Fruit fly (Drosophila melanogaster): ENCODE measurements around the gene MME1.

Gene MME1

dm6 chr2L:7049680-7050289, 22.5 kb downstream of the MME1 start:
- TF ChIP-seq dsf (GFP tag; optimal IDR thresholded peaks at IDR 0.05; ENCODE audit: borderline replicate concordance) (no peak), sv (GFP tag; optimal IDR thresholded peaks at IDR 0.05) (no peak), HLH106 (tag; optimal IDR thresholded peaks at IDR 0.05) (no peak), Hr83 (GFP tag; optimal IDR thresholded peaks at IDR 0.05; ENCODE audit: poor library complexity, severe bottlenecking) (no peak)

DNA sequence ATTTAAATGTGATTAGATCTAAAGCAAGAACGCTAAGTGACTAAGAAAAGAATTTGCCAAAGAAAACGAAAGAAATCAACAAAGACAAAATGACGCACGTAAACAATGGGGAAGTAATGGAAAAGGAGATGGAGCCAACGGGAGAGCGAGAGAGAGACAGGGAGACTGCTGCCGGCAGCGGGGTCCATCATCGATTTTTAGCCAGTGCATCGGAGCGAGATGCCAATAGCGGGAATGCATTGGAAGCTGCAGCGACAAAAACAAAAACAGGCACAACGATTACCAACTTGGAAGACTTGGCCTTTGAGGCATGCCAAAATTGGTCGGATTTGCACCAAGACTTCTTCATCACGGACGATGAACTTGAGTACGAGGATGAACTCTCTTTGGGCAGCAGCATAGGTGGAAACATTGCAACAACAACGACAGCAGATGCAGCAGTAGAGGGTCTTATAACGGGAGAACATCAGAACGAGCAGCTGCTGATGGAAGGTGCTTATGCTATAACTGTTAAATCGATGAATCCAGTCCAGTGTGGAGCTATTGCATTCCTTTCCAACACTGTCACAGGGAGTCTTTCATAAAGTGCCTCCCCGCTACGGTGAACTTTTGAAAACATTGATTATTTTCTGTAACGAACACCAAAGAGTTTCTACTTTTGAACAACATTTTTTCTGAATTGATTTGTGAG, 23.3 kb downstream of the MME1 start:
- TF ChIP-seq CrebA (GFP tag; optimal IDR thresholded peaks at IDR 0.05; ENCODE audit: borderline replicate concordance) = no peak
- no peak for TF ChIP-seq dsf (GFP tag; optimal IDR thresholded peaks at IDR 0.05; ENCODE audit: borderline replicate concordance)
- peak; percentile 26 for TF ChIP-seq fru (GFP tag; optimal IDR thresholded peaks at IDR 0.05)
- TF ChIP-seq usp (GFP tag; optimal IDR thresholded peaks at IDR 0.05) = no peak
- no peak for TF ChIP-seq Rel (GFP tag; optimal IDR thresholded peaks at IDR 0.05)
- no peak for TF ChIP-seq Rel (tag; optimal IDR thresholded peaks at IDR 0.05)
- no peak for TF ChIP-seq woc (GFP tag; optimal IDR thresholded peaks at IDR 0.05)
- TF ChIP-seq br (GFP tag; optimal IDR thresholded peaks at IDR 0.05) = no peak
- no peak for TF ChIP-seq Hr83 (GFP tag; optimal IDR thresholded peaks at IDR 0.05; ENCODE audit: poor library complexity, severe bottlenecking)
- no peak for TF ChIP-seq Dif (GFP tag; optimal IDR thresholded peaks at IDR 0.05; ENCODE audit: partially characterized antibody)
- TF ChIP-seq lola (GFP tag; optimal IDR thresholded peaks at IDR 0.05) = no peak
- no peak for TF ChIP-seq tai (GFP tag; optimal IDR thresholded peaks at IDR 0.05)
- TF ChIP-seq h (GFP tag; optimal IDR thresholded peaks at IDR 0.05) = no peak
- no peak for TF ChIP-seq foxo (GFP tag; optimal IDR thresholded peaks at IDR 0.05)
- peak; percentile 59 for TF ChIP-seq psq (GFP tag; optimal IDR thresholded peaks at IDR 0.05)
- no peak for TF ChIP-seq GATAd (GFP tag; optimal IDR thresholded peaks at IDR 0.05)
- TF ChIP-seq N (GFP tag; optimal IDR thresholded peaks at IDR 0.05) = no peak
- TF ChIP-seq Dfd (GFP tag; optimal IDR thresholded peaks at IDR 0.05) = no peak

DNA sequence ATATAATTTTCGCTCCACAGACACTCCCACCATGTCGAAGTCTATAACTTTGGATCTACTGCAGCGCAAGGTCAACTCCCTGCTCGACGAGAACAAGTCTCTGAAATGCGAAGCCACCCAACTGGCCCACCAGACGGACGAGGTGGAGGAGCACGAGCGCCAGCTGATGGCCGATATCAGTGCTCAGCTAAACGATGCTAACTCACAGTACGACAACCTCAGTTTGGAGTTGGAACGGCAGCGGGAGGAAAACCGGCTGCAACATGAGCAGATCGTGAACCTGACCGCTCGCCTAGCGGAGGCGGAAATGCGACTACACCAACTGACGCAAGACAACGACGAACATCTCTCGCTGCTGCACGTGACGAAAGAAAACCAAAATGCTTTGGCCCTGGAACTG, 24.4 kb downstream of the MME1 start:
- TF ChIP-seq dmrt93B (GFP tag; optimal IDR thresholded peaks at IDR 0.05) = no peak
- TF ChIP-seq rgr (GFP tag; optimal IDR thresholded peaks at IDR 0.05) = no peak
- no peak for TF ChIP-seq Hr83 (GFP tag; optimal IDR thresholded peaks at IDR 0.05; ENCODE audit: poor library complexity, severe bottlenecking)
- no peak for TF ChIP-seq dl (GFP tag; optimal IDR thresholded peaks at IDR 0.05; ENCODE audit: insufficient read depth in 1 of 2, partially characterized antibody in 2 of 2)
- no peak for TF ChIP-seq lola (GFP tag; optimal IDR thresholded peaks at IDR 0.05)
- no peak for TF ChIP-seq N (GFP tag; optimal IDR thresholded peaks at IDR 0.05)
- no peak for TF ChIP-seq Hnf4 (GFP tag; optimal IDR thresholded peaks at IDR 0.05)

- no peak for TF ChIP-seq lola (GFP tag; optimal IDR thresholded peaks at IDR 0.05)
- no peak for TF ChIP-seq tai (GFP tag; optimal IDR thresholded peaks at IDR 0.05)
- peak; percentile 17 for TF ChIP-seq sv (GFP tag; optimal IDR thresholded peaks at IDR 0.05)
- TF ChIP-seq Abd-B (GFP tag; optimal IDR thresholded peaks at IDR 0.05) = no peak
- no peak for TF ChIP-seq Rel (GFP tag; optimal IDR thresholded peaks at IDR 0.05)
- peak; percentile 86 for TF ChIP-seq Rel (tag; optimal IDR thresholded peaks at IDR 0.05)
- no peak for TF ChIP-seq rgr (GFP tag; optimal IDR thresholded peaks at IDR 0.05)
- TF ChIP-seq br (GFP tag; optimal IDR thresholded peaks at IDR 0.05) = peak; percentile 1
- TF ChIP-seq h (GFP tag; optimal IDR thresholded peaks at IDR 0.05) = peak; percentile 82
- peak; percentile 42 for TF ChIP-seq HLH106 (tag; optimal IDR thresholded peaks at IDR 0.05)
- TF ChIP-seq jim (GFP tag; optimal IDR thresholded peaks at IDR 0.05) = peak; percentile 66
- TF ChIP-seq dl (GFP tag; optimal IDR thresholded peaks at IDR 0.05; ENCODE audit: insufficient read depth in 1 of 2, partially characterized antibody in 2 of 2) = peak in 1 of 2 experiments; percentile 8
- TF ChIP-seq Vsx2 (GFP tag; optimal IDR thresholded peaks at IDR 0.05; ENCODE audit: partially characterized antibody) = peak; percentile 15
- TF ChIP-seq Jra (GFP tag; optimal IDR thresholded peaks at IDR 0.05) = no peak
- TF ChIP-seq Myc (optimal IDR thresholded peaks at IDR 0.05) = peak; percentile 35
- TF ChIP-seq Sp1 (GFP tag; optimal IDR thresholded peaks at IDR 0.05) = peak; percentile 51
- TF ChIP-seq CG32264 (GFP tag; optimal IDR thresholded peaks at IDR 0.05) = no peak
- TF ChIP-seq CG9705 (GFP tag; optimal IDR thresholded peaks at IDR 0.05) = peak; percentile 36
- TF ChIP-seq ey (GFP tag; optimal IDR thresholded peaks at IDR 0.05) = peak; percentile 41
- TF ChIP-seq brk (GFP tag; optimal IDR thresholded peaks at IDR 0.05) = peak; percentile 53
- TF ChIP-seq Mio (GFP tag; optimal IDR thresholded peaks at IDR 0.05) = no peak
- peak; percentile 27 for TF ChIP-seq fru (GFP tag; optimal IDR thresholded peaks at IDR 0.05)
- peak; percentile 17 for TF ChIP-seq Dif (GFP tag; optimal IDR thresholded peaks at IDR 0.05; ENCODE audit: partially characterized antibody)
- TF ChIP-seq psq (GFP tag; optimal IDR thresholded peaks at IDR 0.05) = peak; percentile 84
- peak; percentile 5 for TF ChIP-seq dsf (GFP tag; optimal IDR thresholded peaks at IDR 0.05; ENCODE audit: borderline replicate concordance)
- peak; percentile 84 for TF ChIP-seq Hr83 (GFP tag; optimal IDR thresholded peaks at IDR 0.05; ENCODE audit: poor library complexity, severe bottlenecking)
- TF ChIP-seq foxo (GFP tag; optimal IDR thresholded peaks at IDR 0.05) = peak in 1 of 2 experiments; percentile 56
Observed at dm6 chr2L:7056189-7056926, 29.0 kb downstream of the MME1 start, which contains the start of gene Mnn1. Gene Mnn1, plus strand, starts transcription at chr2L:7056301.

Data from whole organism, wandering third instar larva.